Worm (Caenorhabditis elegans): Measurements from ENCODE around the gene txt-18.

The txt-18 gene

DNA sequence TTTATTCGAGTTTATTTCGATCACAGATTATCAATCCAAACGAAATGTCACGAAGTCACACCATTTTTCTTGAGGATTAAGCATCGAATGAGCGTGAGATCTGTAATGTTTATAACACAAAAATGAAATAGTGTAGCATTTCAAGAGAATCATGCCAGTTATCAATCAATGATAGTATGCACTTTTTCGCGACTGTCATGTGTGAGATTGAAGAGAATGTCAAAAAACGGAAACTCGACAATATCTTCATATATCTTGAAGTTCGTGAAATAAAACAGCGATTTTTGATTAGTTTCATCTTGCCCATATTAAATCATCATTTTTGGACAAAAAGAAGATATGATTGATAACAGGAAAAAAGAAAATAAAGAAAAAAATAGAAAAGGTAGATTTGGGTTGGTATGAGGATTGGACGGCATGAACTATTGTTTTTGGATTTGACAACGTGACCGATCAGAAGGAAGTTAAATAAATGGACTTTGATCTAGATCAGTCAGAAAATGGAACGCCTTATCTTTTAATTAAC, 35.2 kb downstream of the txt-18 start:
- TF ChIP-seq Y53G8AR.9 (GFP tag; conservative IDR thresholded peaks at IDR 0.05) (no peak), snpc-1.3 (tag; optimal IDR thresholded peaks at IDR 0.05; ENCODE audit: insufficient read depth) (no peak), aptf-3 (GFP tag; IDR thresholded peaks at IDR 0.05) (no peak), sea-2 (GFP tag; IDR thresholded peaks at IDR 0.05) (no peak), ztf-25 (GFP tag; IDR thresholded peaks at IDR 0.05) (no peak), ets-4 (GFP tag; optimal IDR thresholded peaks at IDR 0.05) (no peak), tbp1 (GFP tag; optimal IDR thresholded peaks at IDR 0.05) (no peak), F52B5.7 (tag; optimal IDR thresholded peaks at IDR 0.05) (no peak), attf-6 (GFP tag; IDR thresholded peaks at IDR 0.05) (no peak), hlh-12 (tag; optimal IDR thresholded peaks at IDR 0.05) (no peak), Y79H2A.3 (GFP tag; conservative IDR thresholded peaks at IDR 0.05) (no peak), nfya-1 (tag; optimal IDR thresholded peaks at IDR 0.05; ENCODE audit: borderline replicate concordance, insufficient read depth) (no peak), akir-1 (GFP tag; optimal IDR thresholded peaks at IDR 0.05) (no peak), madf-8 (GFP tag; conservative IDR thresholded peaks at IDR 0.05) (no peak), xnd-1 (tag; optimal IDR thresholded peaks at IDR 0.05) (no peak), egrh-3 (GFP tag; IDR thresholded peaks at IDR 0.05) (no peak), B0261.1 (tag; optimal IDR thresholded peaks at IDR 0.05) (no peak), madf-6 (GFP tag; IDR thresholded peaks at IDR 0.05) (no peak), lir-1 (GFP tag; conservative IDR thresholded peaks at IDR 0.05) (no peak)

DNA sequence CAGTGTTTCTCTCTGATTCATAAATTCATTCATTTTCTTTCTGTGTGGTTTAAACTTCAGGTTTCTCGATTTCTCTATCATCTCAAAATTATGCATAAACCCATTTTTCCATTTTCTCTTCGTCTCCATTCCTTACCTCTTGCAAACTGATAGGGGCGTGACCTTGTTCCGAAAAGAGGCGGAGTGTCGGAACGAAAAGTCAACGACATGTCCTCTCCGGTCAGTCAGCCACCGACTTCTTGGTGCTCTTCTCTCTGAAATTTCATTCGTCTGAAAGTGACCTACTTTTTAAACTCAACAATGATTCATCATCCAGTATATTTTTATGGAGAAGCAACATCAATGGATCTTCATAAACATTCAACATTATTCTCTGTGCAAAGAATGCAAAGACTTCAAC, 37.0 kb downstream of the txt-18 start, which contains the start of gene F58F12.12:
Gene F58F12.12 (plus strand): TSS at position 301 of the 400 bp plus-strand sequence.
- TF ChIP-seq tbp1 (GFP tag; optimal IDR thresholded peaks at IDR 0.05) (no peak), nhr-80 (tag; optimal IDR thresholded peaks at IDR 0.05) (peak; percentile 14), mcd-1 (GFP tag; IDR thresholded peaks at IDR 0.05) (no peak)

DNA sequence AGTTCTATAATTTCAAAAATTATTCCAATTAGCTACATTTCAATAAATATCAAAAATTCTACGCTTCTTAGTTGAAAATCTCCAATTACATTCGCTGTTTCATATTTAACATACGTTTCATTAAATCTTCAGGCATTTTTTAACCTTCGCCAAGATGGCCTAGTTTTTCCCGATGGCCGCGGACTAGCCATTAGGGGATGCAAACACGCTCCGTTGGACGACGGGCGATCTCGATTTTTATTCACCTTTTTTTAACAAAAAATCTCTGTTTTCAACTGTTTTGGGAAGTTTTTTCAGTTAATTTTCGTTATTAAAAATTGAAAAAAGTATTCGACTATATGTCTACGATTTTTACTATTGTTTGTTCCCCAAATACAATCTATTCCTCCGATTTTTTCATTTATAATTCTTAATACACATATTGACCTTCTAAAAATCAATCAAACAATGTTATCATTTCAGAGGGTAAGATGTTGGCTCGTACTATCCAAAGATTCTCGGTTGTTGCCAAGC, 39.4 kb downstream of the txt-18 start, which contains the start of gene F58F12.1:
Gene F58F12.1 (plus strand): TSS at position 463 of the 513 bp plus-strand sequence.
- TF ChIP-seq B0035.1 (tag; optimal IDR thresholded peaks at IDR 0.05) (no peak), bed-2 (GFP tag; IDR thresholded peaks at IDR 0.05) (no peak), ceh-40 (GFP tag; IDR thresholded peaks at IDR 0.05) (no peak), unc-62 (GFP tag; optimal IDR thresholded peaks at IDR 0.05) (no peak), hlh-26 (GFP tag; conservative IDR thresholded peaks at IDR 0.05) (no peak), lin-54 (GFP tag; optimal IDR thresholded peaks at IDR 0.05) (peak; percentile 45), tlf-1 (GFP tag; optimal IDR thresholded peaks at IDR 0.05) (peak; percentile 5), C06A6.2 (GFP tag; conservative IDR thresholded peaks at IDR 0.05) (no peak), snpc-3.4 (tag; optimal IDR thresholded peaks at IDR 0.05) (peak; percentile 46), nfya-2 (GFP tag; IDR thresholded peaks at IDR 0.05) (no peak), Y67H2A.10 (GFP tag; conservative IDR thresholded peaks at IDR 0.05) (0 out of 2 replicates have a peak, but pooled peaks have one; percentile 25), hmg-20 (GFP tag; IDR thresholded peaks at IDR 0.05) (no peak), pha-4 (tag; optimal IDR thresholded peaks at IDR 0.05) (no peak), F10E7.11 (tag; optimal IDR thresholded peaks at IDR 0.05) (no peak), ceh-91 (GFP tag; IDR thresholded peaks at IDR 0.05) (peak; percentile 43), ZK185.1 (tag; optimal IDR thresholded peaks at IDR 0.05; ENCODE audit: poor library complexity, severe bottlenecking) (peak; percentile 63), T07F8.4 (tag; optimal IDR thresholded peaks at IDR 0.05) (no peak), die-1 (tag; optimal IDR thresholded peaks at IDR 0.05) (no peak), attf-6 (GFP tag; IDR thresholded peaks at IDR 0.05) (no peak), C17E4.6 (GFP tag; IDR thresholded peaks at IDR 0.05) (no peak), D2030.7 (GFP tag; IDR thresholded peaks at IDR 0.05) (peak; percentile 21; the same call in 1 of the 2 replicates), attf-5 (GFP tag; optimal IDR thresholded peaks at IDR 0.05) (peak; percentile 63), F55B11.4 (tag; optimal IDR thresholded peaks at IDR 0.05; ENCODE audit: borderline replicate concordance, insufficient read depth) (no peak), athp-1 (tag; optimal IDR thresholded peaks at IDR 0.05) (no peak), ztf-6 (GFP tag; IDR thresholded peaks at IDR 0.05) (no peak), ceh-27 (GFP tag; optimal IDR thresholded peaks at IDR 0.05) (peak; percentile 53)
